Worm (Caenorhabditis elegans) whole organism, late embryonic: ENCODE measurements around the gene srx-56.

Experiments used
- C08G9.2 ChIP-seq: sonication (generic microtip); optimal IDR thresholded peaks from 2 replicates; lab custom pipeline; 2016; ENCODE audit warnings: mild to moderate bottlenecking, missing genetic modification characterization, moderate library complexity, missing compliant biosample characterization
- ama-1 ChIP-seq: fragments of 150-350 bp; optimal IDR thresholded peaks from 2 replicates; lab custom pipeline; 2014
- ceh-14 ChIP-seq: sonication (generic microtip); optimal IDR thresholded peaks from 2 replicates; lab custom pipeline; 2016; ENCODE audit warnings: missing genotype, missing genetic modification characterization, missing compliant biosample characterization
- ceh-48 ChIP-seq: sonication (generic microtip); optimal IDR thresholded peaks from 2 replicates; lab custom pipeline; 2016; ENCODE audit warnings: missing genetic modification characterization, inconsistent platforms, missing compliant biosample characterization
- ceh-9 ChIP-seq: sonication (generic microtip); optimal IDR thresholded peaks from 2 replicates; lab custom pipeline; 2016; ENCODE audit warnings: mild to moderate bottlenecking, missing genetic modification characterization, inconsistent platforms, missing compliant biosample characterization
- dve-1 ChIP-seq: sonication (generic microtip); optimal IDR thresholded peaks from 2 replicates; lab custom pipeline; 2017; ENCODE audit warnings: antibody characterized with exemption, mild to moderate bottlenecking, missing genetic modification characterization, missing compliant biosample characterization
- nfya-1 ChIP-seq: sonication (generic microtip); optimal IDR thresholded peaks from 2 replicates; lab custom pipeline; 2017; ENCODE audit warnings: missing genetic modification characterization, mild to moderate bottlenecking, missing compliant biosample characterization, antibody characterized with exemption, moderate library complexity
- nhr-11 ChIP-seq: fragments of 150-350 bp; optimal IDR thresholded peaks from 2 replicates; lab custom pipeline; 2014; ENCODE audit warnings: missing biosample characterization, missing genetic modification characterization
- npax-4 ChIP-seq: sonication (generic microtip); optimal IDR thresholded peaks from 2 replicates; lab custom pipeline; 2016; ENCODE audit warnings: missing genetic modification characterization, missing compliant biosample characterization
- pha-2 ChIP-seq: sonication (generic microtip); optimal IDR thresholded peaks from 2 replicates; lab custom pipeline; 2017; ENCODE audit warnings: mild to moderate bottlenecking, missing genetic modification characterization, missing compliant biosample characterization
- pqm-1 ChIP-seq: sonication (generic microtip); optimal IDR thresholded peaks from 2 replicates; lab custom pipeline; 2016; ENCODE audit warnings: missing genetic modification characterization, missing compliant biosample characterization
- rnt-1 ChIP-seq: sonication (generic microtip); optimal IDR thresholded peaks from 2 replicates; lab custom pipeline; 2016; ENCODE audit warnings: missing genetic modification characterization, missing compliant biosample characterization
- unc-55 ChIP-seq: sonication (generic microtip); optimal IDR thresholded peaks from 2 replicates; lab custom pipeline; 2017; ENCODE audit warnings: missing biosample characterization, missing genetic modification reagents, missing genetic modification characterization

DNA sequence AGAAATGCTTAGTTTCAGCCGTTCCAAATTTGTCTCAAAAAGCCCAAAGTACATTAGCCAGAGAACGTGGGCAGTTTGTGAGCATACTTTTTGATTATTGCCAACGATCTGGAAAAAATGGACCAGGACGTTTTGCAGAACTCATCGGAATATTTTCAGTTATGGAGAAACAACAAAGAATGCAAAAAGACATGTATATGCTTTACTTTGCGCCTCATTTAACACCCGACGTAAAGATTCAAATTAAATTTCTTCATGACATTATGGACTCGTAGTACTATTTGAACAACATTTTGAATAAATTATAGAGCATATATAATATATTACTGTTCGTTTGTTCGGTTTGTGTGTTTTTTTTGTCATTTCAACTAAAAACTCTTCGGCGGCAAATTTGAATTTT lies 30.7 kb upstream of the srx-56 start, which contains the start of gene srh-244:
- TF ChIP-seq ceh-14 (tag; lab: Kevin White, UChicago) (no peak), ama-1 (lab: Kevin White, UChicago) (no peak), pqm-1 (no peak), unc-55 (GFP tag; lab: Kevin White, UChicago) (no peak), nfya-1 (no peak), C08G9.2 (tag; lab: Kevin White, UChicago) (no peak), rnt-1 (tag; lab: Kevin White, UChicago) (no peak), nhr-11 (tag; lab: Kevin White, UChicago) (no peak), ceh-9 (tag; lab: Kevin White, UChicago) (no peak), npax-4 (no peak), ceh-48 (tag; lab: Kevin White, UChicago) (no peak), pha-2 (tag; lab: Kevin White, UChicago) (no peak), dve-1 (tag; lab: Kevin White, UChicago) (no peak)
